Worm (Caenorhabditis elegans) whole organism, young adult: ENCODE data around the gene vep-2.

Experiments used
- F33H1.4 ChIP-seq: fragments of 200-800 bp; sonication (Bioruptor generic); IDR thresholded peaks from 2 replicates; pipeline ENCODE4 v1.3.6; 2022; ENCODE audit warnings: missing genetic modification reagents, missing genetic modification characterization, missing compliant biosample characterization
- hrde-1 ChIP-seq: sonication (generic microtip); optimal IDR thresholded peaks from 2 replicates; lab custom pipeline; 2016; ENCODE audit warnings: missing genetic modification characterization, mild to moderate bottlenecking, missing compliant biosample characterization, moderate library complexity, missing genotype, missing genetic modification reagents, borderline replicate concordance
- nfyb-1 ChIP-seq: fragments of 200-800 bp; sonication (Bioruptor generic); IDR thresholded peaks from 2 replicates; pipeline ENCODE4 v1.3.6; 2022; ENCODE audit warnings: missing genetic modification reagents, missing genetic modification characterization, missing compliant biosample characterization

DNA sequence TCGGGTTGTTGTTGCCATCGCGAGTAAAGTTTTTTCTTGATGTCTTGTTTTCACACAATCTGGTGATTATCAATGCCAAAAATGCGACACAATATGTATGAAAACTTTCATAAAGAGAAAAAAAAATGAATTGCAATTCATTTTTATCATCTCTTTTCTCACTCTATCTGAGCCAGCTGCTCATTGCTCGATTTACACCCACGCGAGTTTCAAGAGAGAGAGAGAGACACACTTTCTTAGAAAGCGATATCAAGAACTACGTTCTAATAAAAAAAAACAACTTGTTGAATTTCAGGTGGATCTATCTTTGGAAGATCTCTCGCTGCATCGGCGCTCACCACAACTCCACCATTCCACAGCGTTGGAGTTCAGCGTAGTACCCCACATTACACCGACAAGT, 25.5 kb upstream of the vep-2 start:
- TF ChIP-seq nfyb-1 (GFP tag; lab: Robert Waterston, UW) (no peak), hrde-1 (tag; lab: Kevin White, UChicago) (no peak), F33H1.4 (GFP tag; lab: Robert Waterston, UW) (no peak)
